Fruit fly (Drosophila melanogaster): ENCODE results near the gene CCT6.

CCT6 gene

DNA sequence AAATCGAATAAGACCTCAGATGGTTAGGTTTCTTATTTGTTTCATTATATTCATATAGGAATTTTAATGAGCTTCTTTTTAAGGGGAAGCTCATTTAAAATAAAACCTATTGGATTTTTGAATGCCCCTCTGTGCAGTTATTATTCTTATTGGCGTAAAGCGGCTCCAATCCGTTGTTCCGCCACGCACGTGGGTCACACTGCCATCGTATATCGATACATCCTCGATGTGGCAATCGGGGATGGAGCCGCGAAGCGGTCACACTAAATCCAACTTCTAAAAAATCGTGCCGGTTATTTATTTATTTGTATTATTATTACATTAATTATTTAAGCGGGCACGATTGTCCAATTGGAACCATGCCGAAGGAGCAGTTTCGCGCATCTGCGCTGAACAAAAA lies 16.3 kb downstream of the CCT6 start, which contains the start of gene Polr3A (continued):
- TF ChIP-seq CG10267 (tag; optimal IDR thresholded peaks at IDR 0.05) (peak; percentile 5), az2 (GFP tag; optimal IDR thresholded peaks at IDR 0.05) (no peak), Xrp1 (GFP tag; IDR thresholded peaks at IDR 0.05) (no peak), eve (GFP tag; optimal IDR thresholded peaks at IDR 0.05) (no peak), gcm2 (GFP tag; optimal IDR thresholded peaks at IDR 0.05) (no peak), CG1602 (GFP tag; optimal IDR thresholded peaks at IDR 0.05) (no peak), CG9797 (GFP tag; optimal IDR thresholded peaks at IDR 0.05) (peak; percentile 70), org-1 (GFP tag; optimal IDR thresholded peaks at IDR 0.05) (no peak), CG12219 (GFP tag; optimal IDR thresholded peaks at IDR 0.05) (no peak), cato (GFP tag; optimal IDR thresholded peaks at IDR 0.05; ENCODE audit: borderline replicate concordance) (no peak), maf-S (GFP tag; optimal IDR thresholded peaks at IDR 0.05) (no peak), Dref (GFP tag; IDR thresholded peaks at IDR 0.05) (peak; percentile 83), disco-r (GFP tag; optimal IDR thresholded peaks at IDR 0.05) (no peak), CG4360 (GFP tag; IDR thresholded peaks at IDR 0.05) (no peak), CG17612 (GFP tag; IDR thresholded peaks at IDR 0.05) (no peak), pfk (GFP tag; optimal IDR thresholded peaks at IDR 0.05) (peak; percentile 82), CG7556 (GFP tag; optimal IDR thresholded peaks at IDR 0.05) (no peak), Opbp (GFP tag; IDR thresholded peaks at IDR 0.05; ENCODE audit: partially characterized antibody) (peak; percentile 70), Stat92E (GFP tag; optimal IDR thresholded peaks at IDR 0.05) (no peak), CG11085 (GFP tag; IDR thresholded peaks at IDR 0.05) (no peak), Elba2 (GFP tag; optimal IDR thresholded peaks at IDR 0.05) (peak; percentile 96), pita (GFP tag; optimal IDR thresholded peaks at IDR 0.05) (no peak), Kr (GFP tag; optimal IDR thresholded peaks at IDR 0.05) (no peak), yki (optimal IDR thresholded peaks at IDR 0.05) (no peak), hbn (GFP tag; IDR thresholded peaks at IDR 0.05; ENCODE audit: partially characterized antibody) (peak; percentile 41), Scr (GFP tag; IDR thresholded peaks at IDR 0.05; ENCODE audit: partially characterized antibody) (peak; percentile 62), CG18599 (GFP tag; optimal IDR thresholded peaks at IDR 0.05) (no peak), prd (optimal IDR thresholded peaks at IDR 0.05) (no peak), prd (GFP tag; IDR thresholded peaks at IDR 0.05) (no peak), nerfin-2 (GFP tag; IDR thresholded peaks at IDR 0.05; ENCODE audit: partially characterized antibody) (no peak), Bgb (GFP tag; IDR thresholded peaks at IDR 0.05; ENCODE audit: partially characterized antibody) (peak; percentile 70), Tbp (GFP tag; optimal IDR thresholded peaks at IDR 0.05) (no peak), tx (GFP tag; optimal IDR thresholded peaks at IDR 0.05) (no peak), toy (GFP tag; IDR thresholded peaks at IDR 0.05) (no peak), MESR4 (GFP tag; optimal IDR thresholded peaks at IDR 0.05) (peak; percentile 39), CG14667 (GFP tag; IDR thresholded peaks at IDR 0.05) (no peak), grau (tag; optimal IDR thresholded peaks at IDR 0.05) (no peak), Fer2 (tag; optimal IDR thresholded peaks at IDR 0.05) (no peak), gt (GFP tag; IDR thresholded peaks at IDR 0.05) (no peak), nmo (GFP tag; optimal IDR thresholded peaks at IDR 0.05) (no peak), CG11456 (GFP tag; IDR thresholded peaks at IDR 0.05) (no peak), CG8765 (GFP tag; IDR thresholded peaks at IDR 0.05) (no peak), Sox102F (GFP tag; optimal IDR thresholded peaks at IDR 0.05) (no peak), CG12299 (tag; optimal IDR thresholded peaks at IDR 0.05) (no peak), CG16813 (GFP tag; IDR thresholded peaks at IDR 0.05; ENCODE audit: partially characterized antibody) (peak; percentile 63), usp (GFP tag; optimal IDR thresholded peaks at IDR 0.05) (no peak), gce (GFP tag; IDR thresholded peaks at IDR 0.05) (no peak), Poxn (GFP tag; IDR thresholded peaks at IDR 0.05) (no peak), ara (GFP tag; IDR thresholded peaks at IDR 0.05) (no peak), CG9876 (GFP tag; optimal IDR thresholded peaks at IDR 0.05) (no peak), Jarid2 (GFP tag; optimal IDR thresholded peaks at IDR 0.05) (no peak), CG18619 (GFP tag; optimal IDR thresholded peaks at IDR 0.05) (no peak)

Measured in whole organism, embryonic.